Worm (Caenorhabditis elegans) whole organism, early embryonic: Measurements from ENCODE around the gene lex-1.

Experiments
- F13C5.2 ChIP-seq: sonication (generic microtip); optimal IDR thresholded peaks from 2 replicates; lab custom pipeline; 2017; ENCODE audit warnings: mild to moderate bottlenecking, missing genetic modification characterization, inconsistent platforms, missing compliant biosample characterization
- aly-1 ChIP-seq: sonication (generic microtip); optimal IDR thresholded peaks from 2 replicates; lab custom pipeline; 2016; ENCODE audit warnings: missing genetic modification characterization, missing compliant biosample characterization
- ama-1 ChIP-seq: fragments of 150-350 bp; optimal IDR thresholded peaks from 2 replicates; lab custom pipeline; 2014
- hmbx-1 ChIP-seq: sonication (generic microtip); optimal IDR thresholded peaks from 2 replicates; lab custom pipeline; 2016; ENCODE audit warnings: mild to moderate bottlenecking, missing genetic modification characterization, missing compliant biosample characterization
- hmg-4 ChIP-seq: fragments of 200-800 bp; sonication (Bioruptor generic); optimal IDR thresholded peaks from 2 replicates; lab custom pipeline; 2018; ENCODE audit warnings: mild to moderate bottlenecking, missing genetic modification characterization, missing compliant biosample characterization
- pes-1 ChIP-seq: fragments of 200-800 bp; sonication (Bioruptor generic); IDR thresholded peaks from 2 replicates; pipeline ENCODE4 v1.3.6; 2022; ENCODE audit warnings: missing genetic modification reagents, missing genetic modification characterization, missing compliant biosample characterization
- scrt-1 ChIP-seq: fragments of 200-800 bp; sonication (Bioruptor generic); IDR thresholded peaks from 2 replicates; pipeline ENCODE4 v1.3.6; 2022; ENCODE audit warnings: missing genetic modification characterization, missing compliant biosample characterization
- sea-1 ChIP-seq: fragments of 200-800 bp; sonication (Bioruptor generic); conservative IDR thresholded peaks from 2 replicates; pipeline ENCODE4 v1.3.6; 2022; ENCODE audit warnings: missing genetic modification characterization, missing compliant biosample characterization
- tbx-37 ChIP-seq: fragments of 200-800 bp; sonication (Bioruptor generic); conservative IDR thresholded peaks from 2 replicates; pipeline ENCODE4 v1.3.6; 2022; ENCODE audit warnings: missing genetic modification reagents, missing genetic modification characterization, missing compliant biosample characterization

- TF ChIP-seq ama-1 (lab: Kevin White, UChicago), result no peak
- no peak for TF ChIP-seq tbx-37 (GFP tag; lab: Robert Waterston, UW)
- TF ChIP-seq sea-1, result no peak
- no peak for TF ChIP-seq scrt-1 (GFP tag; lab: Robert Waterston, UW)
- no peak for TF ChIP-seq F13C5.2
- no peak for TF ChIP-seq pes-1 (GFP tag; lab: Robert Waterston, UW)
- no peak for TF ChIP-seq hmbx-1 (tag; lab: Kevin White, UChicago)
- no peak for TF ChIP-seq hmg-4 (GFP tag; lab: Kevin White, UChicago)
- no peak for TF ChIP-seq aly-1 (tag; lab: Kevin White, UChicago)
These were observed 10.3 kb downstream of the lex-1 start, which contains the start of gene F11A10.6 for ce11 chrIV:12089551-12089950.
